Worm (Caenorhabditis elegans): ENCODE results near the gene T02E9.5.

T02E9.5 gene

ce11 chrV:11341913-11342312 lies at the start of gene T02E9.5:
T02E9.5 (plus strand) TSS chrV:11342233.
- TF ChIP-seq ZK185.1 (tag; optimal IDR thresholded peaks at IDR 0.05; ENCODE audit: poor library complexity, severe bottlenecking), result no peak
- TF ChIP-seq aptf-2 (GFP tag; conservative IDR thresholded peaks at IDR 0.05), result no peak
- no peak for TF ChIP-seq rcor-1 (GFP tag; IDR thresholded peaks at IDR 0.05)
- no peak for TF ChIP-seq ccch-3 (GFP tag; optimal IDR thresholded peaks at IDR 0.05)
- no peak for TF ChIP-seq lsy-27 (tag; optimal IDR thresholded peaks at IDR 0.05; ENCODE audit: borderline replicate concordance, insufficient read depth)
- no peak for TF ChIP-seq ceh-79 (tag; optimal IDR thresholded peaks at IDR 0.05)
- TF ChIP-seq egl-44 (GFP tag; IDR thresholded peaks at IDR 0.05), result no peak
- no peak for TF ChIP-seq ztf-18 (tag; optimal IDR thresholded peaks at IDR 0.05)
- TF ChIP-seq ztf-22 (GFP tag; optimal IDR thresholded peaks at IDR 0.05), result no peak
- TF ChIP-seq mel-28 (tag; optimal IDR thresholded peaks at IDR 0.05; ENCODE audit: borderline replicate concordance), result no peak
- no peak for TF ChIP-seq rec-8 (tag; optimal IDR thresholded peaks at IDR 0.05)
- TF ChIP-seq hmg-1.2 (GFP tag; IDR thresholded peaks at IDR 0.05), result no peak
- TF ChIP-seq dox-1 (GFP tag; IDR thresholded peaks at IDR 0.05), result no peak
- no peak for TF ChIP-seq nfyb-1 (GFP tag; IDR thresholded peaks at IDR 0.05)
- no peak for TF ChIP-seq gei-17 (GFP tag; optimal IDR thresholded peaks at IDR 0.05)
- no peak for TF ChIP-seq ztf-25 (GFP tag; IDR thresholded peaks at IDR 0.05)
- TF ChIP-seq zim-3 (tag; optimal IDR thresholded peaks at IDR 0.05), result no peak
- TF ChIP-seq lin-26 (GFP tag; IDR thresholded peaks at IDR 0.05), result no peak
- TF ChIP-seq ceh-40 (GFP tag; IDR thresholded peaks at IDR 0.05), result no peak

ce11 chrV:11292682-11293081 lies 49.4 kb upstream of the T02E9.5 start:
- TF ChIP-seq snpc-4 (GFP tag; optimal IDR thresholded peaks at IDR 0.05) (peak; percentile 3), snpc-4 (tag; optimal IDR thresholded peaks at IDR 0.05) (peak in 2 of 4 experiments; percentile 68 to 86), F37B4.10 (GFP tag; IDR thresholded peaks at IDR 0.05) (no peak), pha-4 (tag; optimal IDR thresholded peaks at IDR 0.05) (no peak), ztf-18 (tag; optimal IDR thresholded peaks at IDR 0.05) (no peak), T26A5.8 (tag; optimal IDR thresholded peaks at IDR 0.05) (no peak), rec-8 (tag; optimal IDR thresholded peaks at IDR 0.05) (no peak), hmg-1.2 (GFP tag; IDR thresholded peaks at IDR 0.05) (no peak; the same call in none of the 2 replicates), F39B2.1 (GFP tag; IDR thresholded peaks at IDR 0.05) (no peak), aptf-2 (GFP tag; conservative IDR thresholded peaks at IDR 0.05) (no peak), ama-1 (optimal IDR thresholded peaks at IDR 0.05) (no peak), ama-1 (GFP tag; optimal IDR thresholded peaks at IDR 0.05) (no peak), nfya-1 (tag; optimal IDR thresholded peaks at IDR 0.05; ENCODE audit: borderline replicate concordance, insufficient read depth) (no peak), tbx-9 (tag; optimal IDR thresholded peaks at IDR 0.05; ENCODE audit: borderline replicate concordance) (no peak), ccch-3 (GFP tag; optimal IDR thresholded peaks at IDR 0.05) (no peak), B0261.1 (tag; optimal IDR thresholded peaks at IDR 0.05) (no peak), K12H6.12 (tag; optimal IDR thresholded peaks at IDR 0.05) (no peak), snpc-1.1 (tag; optimal IDR thresholded peaks at IDR 0.05; ENCODE audit: insufficient read depth) (peak; percentile 24)

ce11 chrV:11294393-11294792 lies 47.6 kb upstream of the T02E9.5 start, which contains the start of gene T03F7.6:
T03F7.6 (plus strand) TSS chrV:11294693.
- TF ChIP-seq F55B11.4 (tag; optimal IDR thresholded peaks at IDR 0.05; ENCODE audit: borderline replicate concordance, insufficient read depth), result no peak
- no peak for TF ChIP-seq F33H1.4 (GFP tag; IDR thresholded peaks at IDR 0.05)
- no peak for TF ChIP-seq B0261.1 (tag; optimal IDR thresholded peaks at IDR 0.05)
- no peak for TF ChIP-seq rpc-1 (optimal IDR thresholded peaks at IDR 0.05)
- TF ChIP-seq rpc-1 (tag; optimal IDR thresholded peaks at IDR 0.05), result no peak
- no peak for TF ChIP-seq K11D2.4 (GFP tag; IDR thresholded peaks at IDR 0.05)
- TF ChIP-seq ccch-3 (GFP tag; optimal IDR thresholded peaks at IDR 0.05), result no peak
- no peak for TF ChIP-seq ztf-18 (tag; optimal IDR thresholded peaks at IDR 0.05)

Data from whole organism, young adult.